Worm (Caenorhabditis elegans): ENCODE measurements around the gene R13H9.6.

ce11 chrIV:5073836-5074235 is 5.4 kb upstream of the R13H9.6 start:
- TF ChIP-seq elt-1 (tag; optimal IDR thresholded peaks at IDR 0.05) (no peak), sma-9 (GFP tag; optimal IDR thresholded peaks at IDR 0.05) (no peak), sma-9 (tag; optimal IDR thresholded peaks at IDR 0.05) (no peak), nhr-23 (tag; optimal IDR thresholded peaks at IDR 0.05) (no peak), unc-39 (tag; optimal IDR thresholded peaks at IDR 0.05) (no peak), aly-2 (tag; optimal IDR thresholded peaks at IDR 0.05) (no peak), nhr-25 (tag; optimal IDR thresholded peaks at IDR 0.05) (no peak)
